Worm (Caenorhabditis elegans) whole organism, young adult: ENCODE measurements around the gene T26H5.11.

ENCODE experiments used
- C17E4.6 ChIP-seq: fragments of 200-800 bp; sonication (Bioruptor generic); IDR thresholded peaks from 2 replicates; pipeline ENCODE4 v1.3.6; 2022; ENCODE audit warnings: missing genetic modification reagents, missing genetic modification characterization, missing compliant biosample characterization
- F23B12.7 ChIP-seq: sonication (generic microtip); optimal IDR thresholded peaks from 2 replicates; lab custom pipeline; 2017; ENCODE audit warnings: missing genetic modification characterization, mild to moderate bottlenecking, missing compliant biosample characterization, antibody characterized with exemption, moderate library complexity; ENCODE audit not compliant: insufficient read depth
- F39B2.1 ChIP-seq: fragments of 200-800 bp; sonication (Bioruptor generic); IDR thresholded peaks from 2 replicates; pipeline ENCODE4 v1.3.6; 2022; ENCODE audit warnings: missing genetic modification reagents, missing genetic modification characterization, missing compliant biosample characterization
- F55B11.4 ChIP-seq: sonication (generic microtip); optimal IDR thresholded peaks from 2 replicates; lab custom pipeline; 2016; ENCODE audit warnings: missing compliant biosample characterization, missing genetic modification characterization, borderline replicate concordance; ENCODE audit not compliant: insufficient read depth
- F57C9.4 ChIP-seq: sonication (generic microtip); optimal IDR thresholded peaks from 2 replicates; lab custom pipeline; 2017; ENCODE audit warnings: mild to moderate bottlenecking, missing genetic modification characterization, missing compliant biosample characterization
- K11D2.4 ChIP-seq: fragments of 200-800 bp; sonication (Bioruptor generic); IDR thresholded peaks from 2 replicates; pipeline ENCODE4 v1.3.6; 2022; ENCODE audit warnings: missing genetic modification reagents, missing genetic modification characterization, missing compliant biosample characterization
- K12H6.12 ChIP-seq: fragments of 200-800 bp; sonication (Bioruptor generic); optimal IDR thresholded peaks from 2 replicates; lab custom pipeline; 2018; ENCODE audit warnings: mild to moderate bottlenecking, missing genetic modification characterization, missing compliant biosample characterization
- T26A5.8 ChIP-seq: sonication (generic microtip); optimal IDR thresholded peaks from 2 replicates; lab custom pipeline; 2016; ENCODE audit warnings: missing genetic modification characterization, missing compliant biosample characterization
- Y53F4B.3 ChIP-seq: fragments of 200-800 bp; sonication (Bioruptor generic); IDR thresholded peaks from 2 replicates; pipeline ENCODE4 v1.3.6; 2022; ENCODE audit warnings: missing genetic modification reagents, missing genetic modification characterization, missing compliant biosample characterization
- Y79H2A.3 ChIP-seq: fragments of 200-800 bp; sonication (Bioruptor generic); conservative IDR thresholded peaks from 2 replicates; pipeline ENCODE4 v1.3.6; 2022; ENCODE audit warnings: missing genetic modification reagents, missing genetic modification characterization, missing compliant biosample characterization
- Y95B8A.8 ChIP-seq: fragments of 200-800 bp; sonication (Bioruptor generic); IDR thresholded peaks from 2 replicates; pipeline ENCODE4 v1.3.6; 2022; ENCODE audit warnings: missing genetic modification reagents, missing genetic modification characterization, missing compliant biosample characterization
- ZK185.1 ChIP-seq: sonication (generic microtip); optimal IDR thresholded peaks from 2 replicates; lab custom pipeline; 2016; ENCODE audit warnings: mild to moderate bottlenecking, missing genetic modification characterization, missing compliant biosample characterization; ENCODE audit not compliant: poor library complexity, severe bottlenecking
- akir-1 ChIP-seq: fragments of 200-800 bp; sonication (Bioruptor generic); optimal IDR thresholded peaks from 2 replicates; lab custom pipeline; 2018; ENCODE audit warnings: mild to moderate bottlenecking, missing genetic modification characterization, moderate library complexity, missing compliant biosample characterization
- ama-1 ChIP-seq, 3 experiments: fragments of 150-350 bp in 1 of 3; sonication (generic microtip) in 2 of 3; optimal IDR thresholded peaks; 2 replicates each; lab custom pipeline; 2014 to 2018; ENCODE audit warnings: missing biosample characterization in 2 of 3, missing genetic modification characterization in 2 of 3, missing genetic modification reagents in 2 of 3
- aptf-2 ChIP-seq: fragments of 200-800 bp; sonication (Bioruptor generic); conservative IDR thresholded peaks from 2 replicates; pipeline ENCODE4 v1.3.6; 2022; ENCODE audit warnings: missing genetic modification reagents, missing genetic modification characterization, missing compliant biosample characterization
- bed-2 ChIP-seq: fragments of 200-800 bp; sonication (Bioruptor generic); IDR thresholded peaks from 2 replicates; pipeline ENCODE4 v1.3.6; 2022; ENCODE audit warnings: missing genetic modification reagents, missing genetic modification characterization, missing compliant biosample characterization
- ceh-100 ChIP-seq: fragments of 200-800 bp; sonication (Bioruptor generic); IDR thresholded peaks from 2 replicates; pipeline ENCODE4 v1.3.6; 2022; ENCODE audit warnings: missing genetic modification reagents, missing genetic modification characterization, missing compliant biosample characterization
- ceh-40 ChIP-seq: fragments of 200-800 bp; sonication (Bioruptor generic); IDR thresholded peaks from 2 replicates; pipeline ENCODE4 v1.3.6; 2022; ENCODE audit warnings: missing genetic modification characterization, missing compliant biosample characterization
- ceh-79 ChIP-seq: sonication (generic microtip); optimal IDR thresholded peaks from 2 replicates; lab custom pipeline; 2017; ENCODE audit warnings: mild to moderate bottlenecking, missing genetic modification characterization, missing compliant biosample characterization
- die-1 ChIP-seq: sonication (generic microtip); optimal IDR thresholded peaks from 2 replicates; lab custom pipeline; 2016; ENCODE audit warnings: missing genotype, mild to moderate bottlenecking, missing genetic modification characterization, missing compliant biosample characterization
- dpff-1 ChIP-seq: sonication (generic microtip); optimal IDR thresholded peaks from 2 replicates; lab custom pipeline; 2017; ENCODE audit warnings: mild to moderate bottlenecking, missing genetic modification characterization, missing compliant biosample characterization
- egl-18 ChIP-seq: fragments of 200-800 bp; sonication (Bioruptor generic); IDR thresholded peaks from 2 replicates; pipeline ENCODE4 v1.3.6; 2022; ENCODE audit warnings: missing genetic modification reagents, missing genetic modification characterization, missing compliant biosample characterization
- egrh-3 ChIP-seq: fragments of 200-800 bp; sonication (Bioruptor generic); IDR thresholded peaks from 2 replicates; pipeline ENCODE4 v1.3.6; 2022; ENCODE audit warnings: missing genetic modification reagents, missing genetic modification characterization, missing compliant biosample characterization
- ets-4 ChIP-seq: fragments of 200-800 bp; sonication (Bioruptor generic); optimal IDR thresholded peaks from 2 replicates; lab custom pipeline; 2018; ENCODE audit warnings: mild to moderate bottlenecking, missing genetic modification characterization, missing compliant biosample characterization
- hlh-12 ChIP-seq: sonication (generic microtip); optimal IDR thresholded peaks from 2 replicates; lab custom pipeline; 2016; ENCODE audit warnings: missing genetic modification characterization, missing compliant biosample characterization
- hmg-1.2 ChIP-seq: fragments of 200-800 bp; sonication (Bioruptor generic); IDR thresholded peaks from 2 replicates; pipeline ENCODE4 v1.3.6; 2022; ENCODE audit warnings: missing genetic modification reagents, missing genetic modification characterization, missing compliant biosample characterization
- hrde-1 ChIP-seq: sonication (generic microtip); optimal IDR thresholded peaks from 2 replicates; lab custom pipeline; 2016; ENCODE audit warnings: missing genetic modification characterization, mild to moderate bottlenecking, missing compliant biosample characterization, moderate library complexity, missing genotype, missing genetic modification reagents, borderline replicate concordance
- lin-35 ChIP-seq, 3 experiments: fragments of 150-350 bp in 2 of 3; sonication (generic microtip) in 1 of 3; optimal IDR thresholded peaks; 2 replicates each; lab custom pipeline; 2014 to 2018; ENCODE audit warnings: missing biosample characterization in 3 of 3, missing genetic modification characterization in 3 of 3, missing genetic modification reagents in 3 of 3
- lin-40 ChIP-seq: sonication (generic microtip); optimal IDR thresholded peaks from 2 replicates; lab custom pipeline; 2016; ENCODE audit warnings: missing genetic modification characterization, mild to moderate bottlenecking, missing compliant biosample characterization, missing genotype, missing genetic modification reagents
- madf-10 ChIP-seq: sonication (generic microtip); optimal IDR thresholded peaks from 2 replicates; lab custom pipeline; 2016; ENCODE audit warnings: mild to moderate bottlenecking, missing genetic modification characterization, missing compliant biosample characterization
- madf-6 ChIP-seq: fragments of 200-800 bp; sonication (Bioruptor generic); IDR thresholded peaks from 2 replicates; pipeline ENCODE4 v1.3.6; 2022; ENCODE audit warnings: missing genetic modification reagents, missing genetic modification characterization, missing compliant biosample characterization
- nfyb-1 ChIP-seq: fragments of 200-800 bp; sonication (Bioruptor generic); IDR thresholded peaks from 2 replicates; pipeline ENCODE4 v1.3.6; 2022; ENCODE audit warnings: missing genetic modification reagents, missing genetic modification characterization, missing compliant biosample characterization
- nhr-120 ChIP-seq: fragments of 200-800 bp; sonication (Bioruptor generic); IDR thresholded peaks from 2 replicates; pipeline ENCODE4 v1.3.6; 2022; ENCODE audit warnings: missing genetic modification characterization, missing compliant biosample characterization
- nhr-90 ChIP-seq: sonication (generic microtip); optimal IDR thresholded peaks from 2 replicates; lab custom pipeline; 2016; ENCODE audit warnings: missing genotype, mild to moderate bottlenecking, missing genetic modification characterization, missing compliant biosample characterization
- pbrm-1 ChIP-seq: fragments of 200-800 bp; sonication (Bioruptor generic); IDR thresholded peaks from 2 replicates; pipeline ENCODE4 v1.3.6; 2022; ENCODE audit warnings: missing genetic modification reagents, missing genetic modification characterization, missing compliant biosample characterization
- pha-4 ChIP-seq: fragments of 150-350 bp; sonication (generic microtip); optimal IDR thresholded peaks from 2 replicates; lab custom pipeline; 2014; ENCODE audit warnings: missing biosample characterization, missing genetic modification reagents, missing genetic modification characterization
- rcor-1 ChIP-seq: fragments of 200-800 bp; sonication (Bioruptor generic); IDR thresholded peaks from 2 replicates; pipeline ENCODE4 v1.3.6; 2022; ENCODE audit warnings: missing genetic modification reagents, missing genetic modification characterization, missing compliant biosample characterization
- rpc-1 ChIP-seq, 2 experiments: fragments of 150-350 bp in 1 of 2; sonication (generic microtip) in 1 of 2; optimal IDR thresholded peaks; 2 replicates each; lab custom pipeline; 2014 to 2018; ENCODE audit warnings: missing biosample characterization in 1 of 2, missing genetic modification characterization in 1 of 2, missing genetic modification reagents in 1 of 2, missing genotype in 1 of 2
- sea-2 ChIP-seq: fragments of 200-800 bp; sonication (Bioruptor generic); IDR thresholded peaks from 2 replicates; pipeline ENCODE4 v1.3.6; 2022; ENCODE audit warnings: missing genetic modification characterization, missing compliant biosample characterization
- snpc-1.1 ChIP-seq: sonication (generic microtip); optimal IDR thresholded peaks from 2 replicates; lab custom pipeline; 2017; ENCODE audit warnings: missing genetic modification characterization, mild to moderate bottlenecking, missing compliant biosample characterization, antibody characterized with exemption, moderate library complexity, missing genotype, missing genetic modification reagents; ENCODE audit not compliant: insufficient read depth
- somi-1 ChIP-seq: fragments of 200-800 bp; sonication (Bioruptor generic); optimal IDR thresholded peaks from 2 replicates; lab custom pipeline; 2018; ENCODE audit warnings: mild to moderate bottlenecking, missing genetic modification characterization, missing compliant biosample characterization
- tlf-1 ChIP-seq: fragments of 200-800 bp; sonication (Bioruptor generic); optimal IDR thresholded peaks from 2 replicates; lab custom pipeline; 2018; ENCODE audit warnings: mild to moderate bottlenecking, missing genetic modification characterization, missing compliant biosample characterization
- unc-62 ChIP-seq: fragments of 150-350 bp; optimal IDR thresholded peaks from 2 replicates; lab custom pipeline; 2014; ENCODE audit warnings: missing biosample characterization, missing genetic modification reagents, missing genetic modification characterization
- xnd-1 ChIP-seq: sonication (generic microtip); optimal IDR thresholded peaks from 2 replicates; lab custom pipeline; 2016; ENCODE audit warnings: missing genotype, missing genetic modification reagents, missing genetic modification characterization, missing compliant biosample characterization
- ztf-26 ChIP-seq: sonication (generic microtip); optimal IDR thresholded peaks from 2 replicates; lab custom pipeline; 2017; ENCODE audit warnings: missing genetic modification characterization, missing compliant biosample characterization

The T26H5.11 gene

ce11 chrV:15459088-15459487 is 15.0 kb upstream of the T26H5.11 start, which contains the start of gene str-71:
TSS of gene str-71 (minus strand) at chrV:15459188.
- TF ChIP-seq ama-1 (optimal IDR thresholded peaks at IDR 0.05; lab: Kevin White, UChicago): no peak
- TF ChIP-seq ama-1 (GFP tag; optimal IDR thresholded peaks at IDR 0.05; lab: Kevin White, UChicago): no peak
- TF ChIP-seq madf-10 (tag; lab: Kevin White, UChicago): no peak
- no peak for TF ChIP-seq egrh-3 (GFP tag; lab: Robert Waterston, UW)
- TF ChIP-seq ets-4 (GFP tag; lab: Kevin White, UChicago): no peak
- no peak for TF ChIP-seq hlh-12
- no peak for TF ChIP-seq hrde-1 (tag; lab: Kevin White, UChicago)
- TF ChIP-seq F39B2.1 (GFP tag; lab: Robert Waterston, UW): no peak

- TF ChIP-seq hrde-1 (tag; lab: Kevin White, UChicago): no peak
- TF ChIP-seq Y53F4B.3: 0 out of 2 replicates have a peak, but pooled peaks have one; percentile 28
- TF ChIP-seq nhr-90 (tag; lab: Kevin White, UChicago): peak; percentile 23
- TF ChIP-seq ztf-26 (tag; lab: Kevin White, UChicago): no peak
- no peak for TF ChIP-seq pha-4 (tag; lab: Kevin White, UChicago)
- no peak for TF ChIP-seq ceh-100 (GFP tag; lab: Robert Waterston, UW)
- peak; percentile 2 for TF ChIP-seq somi-1
- TF ChIP-seq Y95B8A.8: no peak
- TF ChIP-seq F23B12.7 (tag; lab: Kevin White, UChicago): no peak
- no peak for TF ChIP-seq ceh-79 (tag; lab: Kevin White, UChicago)
- peak; percentile 49 for TF ChIP-seq hmg-1.2 (GFP tag; lab: Robert Waterston, UW)
- no peak for TF ChIP-seq aptf-2
- TF ChIP-seq F39B2.1 (GFP tag; lab: Robert Waterston, UW): no peak; the same call in 1 of the 2 replicates
- peak; percentile 43 for TF ChIP-seq ZK185.1 (tag; lab: Kevin White, UChicago)
- no peak for TF ChIP-seq dpff-1 (tag; lab: Kevin White, UChicago)
- no peak for TF ChIP-seq ama-1 (optimal IDR thresholded peaks at IDR 0.05; lab: Kevin White, UChicago)
- no peak for TF ChIP-seq ama-1 (GFP tag; optimal IDR thresholded peaks at IDR 0.05; lab: Kevin White, UChicago)
- peak; percentile 65 for TF ChIP-seq madf-6 (GFP tag; lab: Robert Waterston, UW)
- TF ChIP-seq K11D2.4 (GFP tag; lab: Robert Waterston, UW): no peak
- TF ChIP-seq F57C9.4: no peak
- TF ChIP-seq akir-1 (GFP tag; lab: Kevin White, UChicago): no peak
- TF ChIP-seq lin-35 (GFP tag; optimal IDR thresholded peaks at IDR 0.05; lab: Kevin White, UChicago): no peak
- no peak for TF ChIP-seq unc-62 (GFP tag; lab: Kevin White, UChicago)
- no peak for TF ChIP-seq bed-2 (GFP tag; lab: Robert Waterston, UW)
- TF ChIP-seq nhr-120 (GFP tag; lab: Robert Waterston, UW): no peak
- no peak for TF ChIP-seq lin-40 (tag; lab: Kevin White, UChicago)
- peak; percentile 55; the same call in 1 of the 2 replicates for TF ChIP-seq rcor-1 (GFP tag; lab: Robert Waterston, UW)
- TF ChIP-seq egl-18 (GFP tag; lab: Robert Waterston, UW): 0 out of 2 replicates have a peak, but pooled peaks have one; percentile 59
- no peak for TF ChIP-seq sea-2
- TF ChIP-seq xnd-1: no peak
- no peak for TF ChIP-seq snpc-1.1 (tag; lab: Kevin White, UChicago)
- TF ChIP-seq T26A5.8 (tag; lab: Kevin White, UChicago): no peak
- no peak for TF ChIP-seq tlf-1 (GFP tag; lab: Kevin White, UChicago)
- no peak for TF ChIP-seq nfyb-1 (GFP tag; lab: Robert Waterston, UW)
- peak; percentile 48 for TF ChIP-seq die-1 (tag; lab: Kevin White, UChicago)
- TF ChIP-seq rpc-1 (optimal IDR thresholded peaks at IDR 0.05; lab: Kevin White, UChicago): peak; percentile 60
- TF ChIP-seq rpc-1 (tag; optimal IDR thresholded peaks at IDR 0.05; lab: Kevin White, UChicago): peak; percentile 78
- TF ChIP-seq ceh-40 (GFP tag; lab: Robert Waterston, UW): no peak
- TF ChIP-seq Y79H2A.3 (GFP tag; lab: Robert Waterston, UW): no peak
- no peak for TF ChIP-seq K12H6.12
- TF ChIP-seq C17E4.6: no peak
- no peak for TF ChIP-seq F55B11.4 (tag; lab: Kevin White, UChicago)
- TF ChIP-seq pbrm-1 (GFP tag; lab: Robert Waterston, UW): no peak
Measured at ce11 chrV:15454322-15454721, 10.2 kb upstream of the T26H5.11 start.
